Worm (Caenorhabditis elegans): ENCODE data around the gene F18A12.2.

ce11 chrII:3441377-3441776, 26.7 kb downstream of the F18A12.2 start, which contains the start of gene C16C8.27:
- TF ChIP-seq nhr-237 (tag; optimal IDR thresholded peaks at IDR 0.05) (no peak), lin-13 (tag; optimal IDR thresholded peaks at IDR 0.05) (no peak), ces-1 (GFP tag; optimal IDR thresholded peaks at IDR 0.05) (no peak), blmp-1 (tag; optimal IDR thresholded peaks at IDR 0.05) (no peak), pha-4 (tag; optimal IDR thresholded peaks at IDR 0.05) (no peak), unc-62 (GFP tag; optimal IDR thresholded peaks at IDR 0.05) (no peak), unc-39 (tag; optimal IDR thresholded peaks at IDR 0.05) (no peak)

All from whole organism, mixed stage, embryonic.